Worm (Caenorhabditis elegans) whole organism, young adult: ENCODE measurements around the gene cyp-33C11.

ENCODE experiments used
- B0019.2 ChIP-seq: fragments of 200-800 bp; sonication (Bioruptor generic); conservative IDR thresholded peaks from 2 replicates; pipeline ENCODE4 v1.3.6; 2022; ENCODE audit warnings: missing genetic modification reagents, missing genetic modification characterization, missing compliant biosample characterization
- B0261.1 ChIP-seq: sonication (generic microtip); optimal IDR thresholded peaks from 2 replicates; lab custom pipeline; 2016; ENCODE audit warnings: mild to moderate bottlenecking, missing genetic modification characterization, moderate library complexity, missing compliant biosample characterization
- B0336.3 ChIP-seq: fragments of 200-800 bp; sonication (Bioruptor generic); IDR thresholded peaks from 2 replicates; pipeline ENCODE4 v1.3.6; 2022; ENCODE audit warnings: missing genetic modification characterization, missing compliant biosample characterization
- C06A6.2 ChIP-seq: fragments of 200-800 bp; sonication (Bioruptor generic); conservative IDR thresholded peaks from 2 replicates; pipeline ENCODE4 v1.3.6; 2022; ENCODE audit warnings: missing genetic modification characterization, missing compliant biosample characterization
- C17E4.6 ChIP-seq: fragments of 200-800 bp; sonication (Bioruptor generic); IDR thresholded peaks from 2 replicates; pipeline ENCODE4 v1.3.6; 2022; ENCODE audit warnings: missing genetic modification reagents, missing genetic modification characterization, missing compliant biosample characterization
- F33H1.4 ChIP-seq: fragments of 200-800 bp; sonication (Bioruptor generic); IDR thresholded peaks from 2 replicates; pipeline ENCODE4 v1.3.6; 2022; ENCODE audit warnings: missing genetic modification reagents, missing genetic modification characterization, missing compliant biosample characterization
- F37B4.10 ChIP-seq: fragments of 200-800 bp; sonication (Bioruptor generic); IDR thresholded peaks from 2 replicates; pipeline ENCODE4 v1.3.6; 2022; ENCODE audit warnings: missing genetic modification characterization, missing compliant biosample characterization
- F55B11.4 ChIP-seq: sonication (generic microtip); optimal IDR thresholded peaks from 2 replicates; lab custom pipeline; 2016; ENCODE audit warnings: missing compliant biosample characterization, missing genetic modification characterization, borderline replicate concordance; ENCODE audit not compliant: insufficient read depth
- K11D2.4 ChIP-seq: fragments of 200-800 bp; sonication (Bioruptor generic); IDR thresholded peaks from 2 replicates; pipeline ENCODE4 v1.3.6; 2022; ENCODE audit warnings: missing genetic modification reagents, missing genetic modification characterization, missing compliant biosample characterization
- K12H6.12 ChIP-seq: fragments of 200-800 bp; sonication (Bioruptor generic); optimal IDR thresholded peaks from 2 replicates; lab custom pipeline; 2018; ENCODE audit warnings: mild to moderate bottlenecking, missing genetic modification characterization, missing compliant biosample characterization
- T07F8.4 ChIP-seq: sonication (generic microtip); optimal IDR thresholded peaks from 2 replicates; lab custom pipeline; 2016; ENCODE audit warnings: mild to moderate bottlenecking, missing genetic modification characterization, moderate library complexity, missing compliant biosample characterization
- Y53G8AR.9 ChIP-seq: fragments of 200-800 bp; sonication (Bioruptor generic); conservative IDR thresholded peaks from 2 replicates; pipeline ENCODE4 v1.3.6; 2022; ENCODE audit warnings: missing genetic modification reagents, missing genetic modification characterization, missing compliant biosample characterization
- Y56A3A.18 ChIP-seq: fragments of 200-800 bp; sonication (Bioruptor generic); IDR thresholded peaks from 2 replicates; pipeline ENCODE4 v1.3.6; 2022; ENCODE audit warnings: missing genetic modification reagents, missing genetic modification characterization, missing compliant biosample characterization
- Y79H2A.3 ChIP-seq: fragments of 200-800 bp; sonication (Bioruptor generic); conservative IDR thresholded peaks from 2 replicates; pipeline ENCODE4 v1.3.6; 2022; ENCODE audit warnings: missing genetic modification reagents, missing genetic modification characterization, missing compliant biosample characterization
- ZK185.1 ChIP-seq: sonication (generic microtip); optimal IDR thresholded peaks from 2 replicates; lab custom pipeline; 2016; ENCODE audit warnings: mild to moderate bottlenecking, missing genetic modification characterization, missing compliant biosample characterization; ENCODE audit not compliant: poor library complexity, severe bottlenecking
- aptf-3 ChIP-seq: fragments of 200-800 bp; sonication (Bioruptor generic); IDR thresholded peaks from 2 replicates; pipeline ENCODE4 v1.3.6; 2022; ENCODE audit warnings: missing genetic modification characterization, missing compliant biosample characterization
- atf-7 ChIP-seq: sonication (generic microtip); optimal IDR thresholded peaks from 2 replicates; lab custom pipeline; 2017; ENCODE audit warnings: mild to moderate bottlenecking, missing genetic modification characterization, missing compliant biosample characterization
- athp-1 ChIP-seq: sonication (generic microtip); optimal IDR thresholded peaks from 2 replicates; lab custom pipeline; 2017; ENCODE audit warnings: mild to moderate bottlenecking, missing genetic modification characterization, missing compliant biosample characterization
- attf-5 ChIP-seq: fragments of 200-800 bp; sonication (Bioruptor generic); optimal IDR thresholded peaks from 2 replicates; lab custom pipeline; 2018; ENCODE audit warnings: mild to moderate bottlenecking, missing genetic modification characterization, missing compliant biosample characterization
- attf-6 ChIP-seq: fragments of 200-800 bp; sonication (Bioruptor generic); IDR thresholded peaks from 2 replicates; pipeline ENCODE4 v1.3.6; 2022; ENCODE audit warnings: missing genetic modification reagents, missing genetic modification characterization, missing compliant biosample characterization
- ceh-40 ChIP-seq: fragments of 200-800 bp; sonication (Bioruptor generic); IDR thresholded peaks from 2 replicates; pipeline ENCODE4 v1.3.6; 2022; ENCODE audit warnings: missing genetic modification characterization, missing compliant biosample characterization
- chd-7 ChIP-seq: sonication (generic microtip); optimal IDR thresholded peaks from 2 replicates; lab custom pipeline; 2016; ENCODE audit warnings: mild to moderate bottlenecking, missing genetic modification characterization, moderate library complexity, missing compliant biosample characterization
- dox-1 ChIP-seq: fragments of 200-800 bp; sonication (Bioruptor generic); IDR thresholded peaks from 2 replicates; pipeline ENCODE4 v1.3.6; 2022; ENCODE audit warnings: missing genetic modification reagents, missing genetic modification characterization, missing compliant biosample characterization
- dpff-1 ChIP-seq: sonication (generic microtip); optimal IDR thresholded peaks from 2 replicates; lab custom pipeline; 2017; ENCODE audit warnings: mild to moderate bottlenecking, missing genetic modification characterization, missing compliant biosample characterization
- dpl-1 ChIP-seq: fragments of 150-350 bp; optimal IDR thresholded peaks from 2 replicates; lab custom pipeline; 2014; ENCODE audit warnings: missing biosample characterization, missing genetic modification reagents, missing genetic modification characterization
- efl-1 ChIP-seq: fragments of 150-350 bp; optimal IDR thresholded peaks from 2 replicates; lab custom pipeline; 2014; ENCODE audit warnings: missing biosample characterization, missing genetic modification reagents, missing genetic modification characterization
- him-1 ChIP-seq: sonication (generic microtip); optimal IDR thresholded peaks from 2 replicates; lab custom pipeline; 2016; ENCODE audit warnings: missing genotype, missing genetic modification reagents, missing genetic modification characterization, missing compliant biosample characterization
- hlh-12 ChIP-seq: sonication (generic microtip); optimal IDR thresholded peaks from 2 replicates; lab custom pipeline; 2016; ENCODE audit warnings: missing genetic modification characterization, missing compliant biosample characterization
- hmg-1.2 ChIP-seq: fragments of 200-800 bp; sonication (Bioruptor generic); IDR thresholded peaks from 2 replicates; pipeline ENCODE4 v1.3.6; 2022; ENCODE audit warnings: missing genetic modification reagents, missing genetic modification characterization, missing compliant biosample characterization
- hmg-20 ChIP-seq: fragments of 200-800 bp; sonication (Bioruptor generic); IDR thresholded peaks from 2 replicates; pipeline ENCODE4 v1.3.6; 2022; ENCODE audit warnings: missing genetic modification reagents, missing genetic modification characterization, missing compliant biosample characterization
- let-526 ChIP-seq: fragments of 200-800 bp; sonication (Bioruptor generic); IDR thresholded peaks from 2 replicates; pipeline ENCODE4 v1.3.6; 2022; ENCODE audit warnings: missing genetic modification reagents, missing genetic modification characterization, missing compliant biosample characterization
- let-607 ChIP-seq, 2 experiments: fragments of 200-800 bp in 1 of 2; sonication (Bioruptor generic) in 1 of 2; sonication (generic microtip) in 1 of 2; optimal IDR thresholded peaks; 2 replicates each; lab custom pipeline; 2016 to 2018; ENCODE audit warnings: mild to moderate bottlenecking in 2 of 2, missing compliant biosample characterization in 2 of 2, missing genetic modification characterization in 2 of 2, moderate library complexity in 2 of 2, missing genotype in 1 of 2
- lin-26 ChIP-seq: fragments of 200-800 bp; sonication (Bioruptor generic); IDR thresholded peaks from 2 replicates; pipeline ENCODE4 v1.3.6; 2022; ENCODE audit warnings: missing genetic modification reagents, missing genetic modification characterization, missing compliant biosample characterization
- lin-35 ChIP-seq, 3 experiments: fragments of 150-350 bp in 2 of 3; sonication (generic microtip) in 1 of 3; optimal IDR thresholded peaks; 2 replicates each; lab custom pipeline; 2014 to 2018; ENCODE audit warnings: missing biosample characterization in 3 of 3, missing genetic modification characterization in 3 of 3, missing genetic modification reagents in 3 of 3
- lin-54 ChIP-seq: fragments of 200-800 bp; sonication (Bioruptor generic); optimal IDR thresholded peaks from 2 replicates; lab custom pipeline; 2018; ENCODE audit warnings: mild to moderate bottlenecking, missing genetic modification characterization, missing compliant biosample characterization
- lsl-1 ChIP-seq: fragments of 200-800 bp; sonication (Bioruptor generic); optimal IDR thresholded peaks from 2 replicates; lab custom pipeline; 2018; ENCODE audit warnings: mild to moderate bottlenecking, missing genetic modification characterization, moderate library complexity, missing compliant biosample characterization
- mxl-1 ChIP-seq: sonication (generic microtip); optimal IDR thresholded peaks from 2 replicates; lab custom pipeline; 2016; ENCODE audit warnings: missing genetic modification characterization, missing compliant biosample characterization
- nfyb-1 ChIP-seq: fragments of 200-800 bp; sonication (Bioruptor generic); IDR thresholded peaks from 2 replicates; pipeline ENCODE4 v1.3.6; 2022; ENCODE audit warnings: missing genetic modification reagents, missing genetic modification characterization, missing compliant biosample characterization
- nhr-27 ChIP-seq: fragments of 200-800 bp; sonication (Bioruptor generic); optimal IDR thresholded peaks from 2 replicates; lab custom pipeline; 2018; ENCODE audit warnings: mild to moderate bottlenecking, missing genetic modification characterization, moderate library complexity, missing compliant biosample characterization
- nhr-90 ChIP-seq: sonication (generic microtip); optimal IDR thresholded peaks from 2 replicates; lab custom pipeline; 2016; ENCODE audit warnings: missing genotype, mild to moderate bottlenecking, missing genetic modification characterization, missing compliant biosample characterization
- pha-4 ChIP-seq: fragments of 150-350 bp; sonication (generic microtip); optimal IDR thresholded peaks from 2 replicates; lab custom pipeline; 2014; ENCODE audit warnings: missing biosample characterization, missing genetic modification reagents, missing genetic modification characterization
- rcor-1 ChIP-seq: fragments of 200-800 bp; sonication (Bioruptor generic); IDR thresholded peaks from 2 replicates; pipeline ENCODE4 v1.3.6; 2022; ENCODE audit warnings: missing genetic modification reagents, missing genetic modification characterization, missing compliant biosample characterization
- repo-1 ChIP-seq: sonication (generic microtip); optimal IDR thresholded peaks from 2 replicates; lab custom pipeline; 2017; ENCODE audit warnings: mild to moderate bottlenecking, missing genetic modification characterization, missing compliant biosample characterization
- snpc-3.4 ChIP-seq: sonication (generic microtip); optimal IDR thresholded peaks from 2 replicates; lab custom pipeline; 2017; ENCODE audit warnings: missing genetic modification characterization, mild to moderate bottlenecking, missing compliant biosample characterization, antibody characterized with exemption, moderate library complexity, missing genotype, missing genetic modification reagents
- sptf-2 ChIP-seq: fragments of 200-800 bp; sonication (Bioruptor generic); optimal IDR thresholded peaks from 2 replicates; lab custom pipeline; 2018; ENCODE audit warnings: mild to moderate bottlenecking, missing genetic modification characterization, missing compliant biosample characterization
- tbp1 ChIP-seq: fragments of 200-800 bp; sonication (Bioruptor generic); optimal IDR thresholded peaks from 2 replicates; lab custom pipeline; 2018; ENCODE audit warnings: mild to moderate bottlenecking, missing genetic modification characterization, missing compliant biosample characterization
- tlf-1 ChIP-seq: fragments of 200-800 bp; sonication (Bioruptor generic); optimal IDR thresholded peaks from 2 replicates; lab custom pipeline; 2018; ENCODE audit warnings: mild to moderate bottlenecking, missing genetic modification characterization, missing compliant biosample characterization
- unc-62 ChIP-seq: fragments of 150-350 bp; optimal IDR thresholded peaks from 2 replicates; lab custom pipeline; 2014; ENCODE audit warnings: missing biosample characterization, missing genetic modification reagents, missing genetic modification characterization

Gene cyp-33C11

ce11 chrV:730216-730615, 17.4 kb upstream of the cyp-33C11 start (continued):
- peak; percentile 81 for TF ChIP-seq nfyb-1 (GFP tag; lab: Robert Waterston, UW)
- TF ChIP-seq let-526 (GFP tag; lab: Robert Waterston, UW): peak; percentile 27
- no peak for TF ChIP-seq nhr-27
- peak; percentile 25 for TF ChIP-seq ZK185.1 (tag; lab: Kevin White, UChicago)
- TF ChIP-seq lin-54: peak; percentile 11
- TF ChIP-seq F55B11.4 (tag; lab: Kevin White, UChicago): no peak
- peak; percentile 27; the same call in 1 of the 2 replicates for TF ChIP-seq hmg-1.2
- no peak for TF ChIP-seq efl-1
- TF ChIP-seq repo-1 (tag; lab: Kevin White, UChicago): peak; percentile 56
- TF ChIP-seq lin-26 (GFP tag; lab: Robert Waterston, UW): 0 out of 2 replicates have a peak, but pooled peaks have one; percentile 24
- peak; percentile 51 for TF ChIP-seq tbp1
- TF ChIP-seq tlf-1 (GFP tag; lab: Kevin White, UChicago): peak; percentile 46
- peak; percentile 66 for TF ChIP-seq chd-7 (tag; lab: Kevin White, UChicago)

ce11 chrV:728822-729493, 16.2 kb upstream of the cyp-33C11 start:
- TF ChIP-seq Y56A3A.18 (GFP tag; lab: Robert Waterston, UW) (no peak), atf-7 (no peak), C06A6.2 (GFP tag; lab: Robert Waterston, UW) (no peak), efl-1 (no peak), rcor-1 (no peak), B0019.2 (no peak), him-1 (tag; lab: Kevin White, UChicago) (no peak), dox-1 (no peak), C17E4.6 (GFP tag; lab: Robert Waterston, UW) (no peak), lin-35 (GFP tag; optimal IDR thresholded peaks at IDR 0.05; lab: Kevin White, UChicago) (no peak), tlf-1 (GFP tag; lab: Kevin White, UChicago) (peak; percentile 54), B0336.3 (GFP tag; lab: Robert Waterston, UW) (peak; percentile 66), hmg-20 (no peak), F33H1.4 (GFP tag; lab: Robert Waterston, UW) (no peak), let-607 (tag; optimal IDR thresholded peaks at IDR 0.05; lab: Kevin White, UChicago) (peak in 1 of 2 experiments; percentile 18), unc-62 (no peak), K12H6.12 (tag; lab: Kevin White, UChicago) (peak; percentile 32), B0261.1 (no peak), F37B4.10 (GFP tag; lab: Robert Waterston, UW) (no peak), sptf-2 (GFP tag; lab: Kevin White, UChicago) (no peak), pha-4 (tag; lab: Kevin White, UChicago) (no peak), mxl-1 (tag; lab: Kevin White, UChicago) (no peak), lsl-1 (no peak), hlh-12 (tag; lab: Kevin White, UChicago) (no peak), aptf-3 (GFP tag; lab: Robert Waterston, UW) (no peak), nhr-90 (tag; lab: Kevin White, UChicago) (no peak), attf-6 (GFP tag; lab: Robert Waterston, UW) (no peak), ceh-40 (GFP tag; lab: Robert Waterston, UW) (no peak), dpl-1 (GFP tag; lab: Kevin White, UChicago) (no peak), attf-5 (peak; percentile 22), Y53G8AR.9 (GFP tag; lab: Robert Waterston, UW) (no peak), Y79H2A.3 (GFP tag; lab: Robert Waterston, UW) (no peak), athp-1 (tag; lab: Kevin White, UChicago) (no peak), snpc-3.4 (tag; lab: Kevin White, UChicago) (no peak), dpff-1 (no peak), K11D2.4 (GFP tag; lab: Robert Waterston, UW) (no peak), T07F8.4 (no peak)
